Fruit fly (Drosophila melanogaster): ENCODE data around the gene CG43739.

Gene CG43739

dm6 chr2L:20948625-20949024 is 29.9 kb upstream of the CG43739 start (continued):
- TF ChIP-seq Hr51 (GFP tag; optimal IDR thresholded peaks at IDR 0.05) (peak in 1 of 2 experiments; percentile 21), zfh1 (GFP tag; IDR thresholded peaks at IDR 0.05) (peak; percentile 58; the same call in 1 of the 3 replicates), CG4854 (GFP tag; optimal IDR thresholded peaks at IDR 0.05) (no peak), Hmr (GFP tag; optimal IDR thresholded peaks at IDR 0.05) (peak; percentile 6), ewg (GFP tag; optimal IDR thresholded peaks at IDR 0.05) (peak; percentile 16), Atf6 (GFP tag; IDR thresholded peaks at IDR 0.05) (0 out of 2 replicates have a peak, but pooled peaks have one; percentile 17), cato (GFP tag; optimal IDR thresholded peaks at IDR 0.05; ENCODE audit: borderline replicate concordance) (peak; percentile 3), ap (GFP tag; IDR thresholded peaks at IDR 0.05) (0 out of 2 replicates have a peak, but pooled peaks have one; percentile 11), CG6654 (GFP tag; optimal IDR thresholded peaks at IDR 0.05) (peak; percentile 23), CG11723 (GFP tag; optimal IDR thresholded peaks at IDR 0.05) (no peak), CG8765 (GFP tag; IDR thresholded peaks at IDR 0.05) (no peak), jumu (GFP tag; optimal IDR thresholded peaks at IDR 0.05) (peak; percentile 2), otp (GFP tag; IDR thresholded peaks at IDR 0.05) (peak; percentile 48; the same call in 1 of the 3 replicates), hkb (optimal IDR thresholded peaks at IDR 0.05) (no peak), hkb (GFP tag; IDR thresholded peaks at IDR 0.05) (peak; percentile 48), Blimp-1 (GFP tag; optimal IDR thresholded peaks at IDR 0.05) (peak; percentile 18), Dbx (GFP tag; IDR thresholded peaks at IDR 0.05) (no peak), Antp (GFP tag; optimal IDR thresholded peaks at IDR 0.05) (peak; percentile 36), CG12942 (GFP tag; optimal IDR thresholded peaks at IDR 0.05) (no peak), dmrt99B (tag; optimal IDR thresholded peaks at IDR 0.05) (peak; percentile 38), chif (GFP tag; optimal IDR thresholded peaks at IDR 0.05) (peak in 1 of 2 experiments; percentile 21), dmrt11E (tag; optimal IDR thresholded peaks at IDR 0.05) (peak; percentile 12), CG10979 (tag; optimal IDR thresholded peaks at IDR 0.05) (peak; percentile 14), Rfx (GFP tag; IDR thresholded peaks at IDR 0.05) (no peak), fd96Cb (tag; optimal IDR thresholded peaks at IDR 0.05) (peak; percentile 39), CG18262 (tag; optimal IDR thresholded peaks at IDR 0.05) (peak; percentile 11), ken (GFP tag; IDR thresholded peaks at IDR 0.05) (0 out of 3 replicates have a peak, but pooled peaks have one; percentile 22), CG16863 (GFP tag; optimal IDR thresholded peaks at IDR 0.05) (peak; percentile 13), CG8089 (GFP tag; optimal IDR thresholded peaks at IDR 0.05) (peak; percentile 2), CG4404 (GFP tag; IDR thresholded peaks at IDR 0.05) (peak; percentile 32; the same call in 1 of the 2 replicates), org-1 (GFP tag; optimal IDR thresholded peaks at IDR 0.05) (peak; percentile 6), D (optimal IDR thresholded peaks at IDR 0.05) (no peak), D (GFP tag; optimal IDR thresholded peaks at IDR 0.05) (peak; percentile 23), bcd (GFP tag; optimal IDR thresholded peaks at IDR 0.05) (peak; percentile 22), Med (GFP tag) (peak; percentile 86)

dm6 chr2L:20944886-20945558 is 26.3 kb upstream of the CG43739 start:
- TF ChIP-seq gcm (GFP tag; optimal IDR thresholded peaks at IDR 0.05) (peak; percentile 42), Bdp1 (GFP tag; optimal IDR thresholded peaks at IDR 0.05) (no peak), gsb-n (tag; optimal IDR thresholded peaks at IDR 0.05) (peak; percentile 47), Hey (tag; optimal IDR thresholded peaks at IDR 0.05) (no peak), ash1 (GFP tag; optimal IDR thresholded peaks at IDR 0.05) (no peak), salm (tag; optimal IDR thresholded peaks at IDR 0.05) (no peak), Ptx1 (GFP tag; IDR thresholded peaks at IDR 0.05) (peak; percentile 47), org-1 (GFP tag; optimal IDR thresholded peaks at IDR 0.05) (peak; percentile 53), CG4328 (GFP tag; optimal IDR thresholded peaks at IDR 0.05) (no peak), vvl (GFP tag; IDR thresholded peaks at IDR 0.05) (0 out of 2 replicates have a peak, but pooled peaks have one; percentile 39), Dbx (GFP tag; IDR thresholded peaks at IDR 0.05) (no peak), Dip2 (GFP tag; IDR thresholded peaks at IDR 0.05) (no peak), CG31388 (GFP tag; optimal IDR thresholded peaks at IDR 0.05) (no peak), CG3838 (GFP tag; optimal IDR thresholded peaks at IDR 0.05) (no peak), Atf-2 (GFP tag; optimal IDR thresholded peaks at IDR 0.05) (no peak), CG11085 (GFP tag; IDR thresholded peaks at IDR 0.05) (no peak), CG3065 (GFP tag; optimal IDR thresholded peaks at IDR 0.05) (no peak), D19A (tag; optimal IDR thresholded peaks at IDR 0.05) (peak; percentile 39), CG7271 (tag; optimal IDR thresholded peaks at IDR 0.05) (no peak)
